In the genomic region with DNA sequence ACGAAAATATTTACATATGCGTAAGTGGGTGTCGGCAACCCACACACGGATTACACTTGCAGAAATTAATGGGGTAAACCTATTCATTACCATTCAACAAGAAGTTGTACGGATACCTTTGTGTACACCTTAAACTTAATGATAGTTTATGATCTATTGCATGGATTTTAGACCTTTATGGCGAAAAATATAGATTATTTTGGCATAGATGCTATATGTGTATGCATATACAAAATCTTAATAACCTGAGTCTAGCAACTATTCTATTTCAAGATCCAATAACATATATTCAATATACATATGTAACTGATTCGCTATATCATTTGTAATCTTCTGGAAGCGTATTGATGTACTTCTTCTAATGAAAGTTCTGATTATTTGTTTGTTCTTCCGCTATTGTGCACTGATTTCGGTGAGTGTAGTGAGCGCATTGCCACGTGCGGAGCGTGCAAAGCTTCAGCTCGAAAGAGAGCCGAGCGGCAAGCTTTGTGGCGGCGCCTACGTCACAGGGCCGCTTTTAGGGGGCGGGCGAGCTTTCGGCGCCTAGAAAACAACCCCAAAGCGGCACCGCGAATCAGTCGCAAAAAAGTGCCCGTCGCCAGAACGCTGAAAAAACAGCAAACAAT, we compare ENCODE assay signal across 4 fruit fly cellular contexts.
TF ChIP-seq lines count a peak whose summit lies in the region.

TSS of gene CG7378 (plus strand) at position 576 of the 626 bp plus-strand sequence.

- no peak for TF ChIP-seq CTCF in whole organism, embryonic (GFP tag; optimal IDR thresholded peaks at IDR 0.05; lab: Kevin White, UChicago)

TF ChIP-seq in whole organism, adult, 20 proteins besides CTCF, POLR2A, EP300 and RAD21:
- TF ChIP-seq CG7045 (GFP tag; optimal IDR thresholded peaks at IDR 0.05; lab: Kevin White, UChicago) (peak; percentile 34), cic (GFP tag; optimal IDR thresholded peaks at IDR 0.05; lab: Kevin White, UChicago) (peak; percentile 10), pad (GFP tag; optimal IDR thresholded peaks at IDR 0.05; lab: Kevin White, UChicago) (peak; percentile 32), kay (GFP tag; lab: Kevin White, UChicago; ENCODE audit: borderline replicate concordance) (no peak), toe (GFP tag; optimal IDR thresholded peaks at IDR 0.05; lab: Kevin White, UChicago) (peak; percentile 65), Hr96 (GFP tag; optimal IDR thresholded peaks at IDR 0.05; lab: Kevin White, UChicago) (peak; percentile 32), Mnt (GFP tag; optimal IDR thresholded peaks at IDR 0.05; lab: Kevin White, UChicago) (peak; percentile 76), CG14711 (tag; optimal IDR thresholded peaks at IDR 0.05; lab: Kevin White, UChicago) (no peak), cnc (optimal IDR thresholded peaks at IDR 0.05; lab: Kevin White, UChicago) (no peak), CG12768 (GFP tag; optimal IDR thresholded peaks at IDR 0.05; lab: Kevin White, UChicago) (peak; percentile 39), tj (GFP tag; optimal IDR thresholded peaks at IDR 0.05; lab: Kevin White, UChicago) (peak; percentile 34), CG1620 (GFP tag; optimal IDR thresholded peaks at IDR 0.05; lab: Kevin White, UChicago) (no peak), Crg-1 (GFP tag; optimal IDR thresholded peaks at IDR 0.05; lab: Kevin White, UChicago) (peak; percentile 4), bab1 (GFP tag; optimal IDR thresholded peaks at IDR 0.05; lab: Kevin White, UChicago) (no peak), CG5204 (GFP tag; optimal IDR thresholded peaks at IDR 0.05; lab: Kevin White, UChicago) (peak; percentile 55), ovo (GFP tag; optimal IDR thresholded peaks at IDR 0.05; lab: Kevin White, UChicago) (no peak), Clk (GFP tag; optimal IDR thresholded peaks at IDR 0.05; lab: Kevin White, UChicago) (no peak), CG33017 (tag; optimal IDR thresholded peaks at IDR 0.05; lab: Kevin White, UChicago) (no peak), CG11617 (GFP tag; optimal IDR thresholded peaks at IDR 0.05; lab: Kevin White, UChicago) (peak; percentile 71), CG7101 (tag; optimal IDR thresholded peaks at IDR 0.05; lab: Kevin White, UChicago) (peak; percentile 45)

TF ChIP-seq in whole organism, embryonic, 481 proteins besides CTCF, POLR2A, EP300 and RAD21 (continues in another document):
- TF ChIP-seq CG18619 (GFP tag; optimal IDR thresholded peaks at IDR 0.05; lab: Kevin White, UChicago) (peak; percentile 69), pzg (GFP tag; optimal IDR thresholded peaks at IDR 0.05; lab: Kevin White, UChicago) (no peak), D19B (GFP tag; optimal IDR thresholded peaks at IDR 0.05; lab: Kevin White, UChicago) (peak; percentile 61), CG9437 (GFP tag; optimal IDR thresholded peaks at IDR 0.05; lab: Kevin White, UChicago) (peak; percentile 48), caup (GFP tag; optimal IDR thresholded peaks at IDR 0.05; lab: Kevin White, UChicago; ENCODE audit: severe bottlenecking) (peak; percentile 40), CG15073 (GFP tag; optimal IDR thresholded peaks at IDR 0.05; lab: Kevin White, UChicago) (no peak), TFAM (GFP tag; optimal IDR thresholded peaks at IDR 0.05; lab: Kevin White, UChicago) (no peak), CG11504 (tag; optimal IDR thresholded peaks at IDR 0.05; lab: Kevin White, UChicago) (peak; percentile 71), CG12104 (GFP tag; optimal IDR thresholded peaks at IDR 0.05; lab: Kevin White, UChicago) (peak; percentile 33), gem (tag; optimal IDR thresholded peaks at IDR 0.05; lab: Kevin White, UChicago) (peak; percentile 29), Hr51 (GFP tag; optimal IDR thresholded peaks at IDR 0.05; lab: Kevin White, UChicago) (peak in 1 of 2 experiments; percentile 44), Hmr (GFP tag; optimal IDR thresholded peaks at IDR 0.05; lab: Kevin White, UChicago) (peak; percentile 64), phol (tag; optimal IDR thresholded peaks at IDR 0.05; lab: Kevin White, UChicago) (peak; percentile 14), ara (GFP tag; IDR thresholded peaks at IDR 0.05; lab: Robert Waterston, UW) (no peak), CG10979 (tag; optimal IDR thresholded peaks at IDR 0.05; lab: Kevin White, UChicago) (no peak), Antp (GFP tag; optimal IDR thresholded peaks at IDR 0.05; lab: Kevin White, UChicago) (peak; percentile 22), gro (GFP tag; optimal IDR thresholded peaks at IDR 0.05; lab: Kevin White, UChicago) (no peak), sug (tag; optimal IDR thresholded peaks at IDR 0.05; lab: Kevin White, UChicago) (peak; percentile 69), CG3281 (GFP tag; optimal IDR thresholded peaks at IDR 0.05; lab: Kevin White, UChicago) (peak; percentile 53), Dbx (GFP tag; IDR thresholded peaks at IDR 0.05; lab: Robert Waterston, UW) (0 out of 3 replicates have a peak, but pooled peaks have one; percentile 13), bab2 (GFP tag; optimal IDR thresholded peaks at IDR 0.05; lab: Kevin White, UChicago) (peak; percentile 25)

TF ChIP-seq in whole organism, prepupa, 60 proteins besides CTCF, POLR2A, EP300 and RAD21:
- no peak for TF ChIP-seq CG6276 (GFP tag; optimal IDR thresholded peaks at IDR 0.05; lab: Kevin White, UChicago)
- TF ChIP-seq Hr4 (GFP tag; optimal IDR thresholded peaks at IDR 0.05; lab: Kevin White, UChicago) = peak; percentile 35
- TF ChIP-seq CG34406 (GFP tag; optimal IDR thresholded peaks at IDR 0.05; lab: Kevin White, UChicago) = no peak
- no peak for TF ChIP-seq CG9139 (GFP tag; optimal IDR thresholded peaks at IDR 0.05; lab: Kevin White, UChicago)
- TF ChIP-seq eg (GFP tag; IDR thresholded peaks at IDR 0.05; lab: Robert Waterston, UW) = peak; percentile 5; the same call in 1 of the 3 replicates
- TF ChIP-seq vri (GFP tag; optimal IDR thresholded peaks at IDR 0.05; lab: Kevin White, UChicago) = no peak
- TF ChIP-seq CG11762 (GFP tag; optimal IDR thresholded peaks at IDR 0.05; lab: Kevin White, UChicago; ENCODE audit: insufficient read depth) = no peak
- TF ChIP-seq fd59A (GFP tag; optimal IDR thresholded peaks at IDR 0.05; lab: Kevin White, UChicago) = no peak
- peak; percentile 41 for TF ChIP-seq CG32006 (GFP tag; optimal IDR thresholded peaks at IDR 0.05; lab: Kevin White, UChicago)
- TF ChIP-seq Eip93F (GFP tag; optimal IDR thresholded peaks at IDR 0.05; lab: Kevin White, UChicago) = no peak
- TF ChIP-seq Eip78C (GFP tag; lab: Kevin White, UChicago) = peak; percentile 89
- TF ChIP-seq fkh (GFP tag; optimal IDR thresholded peaks at IDR 0.05; lab: Kevin White, UChicago) = peak; percentile 63

TF ChIP-seq in whole organism, wandering third instar larva, 38 proteins besides CTCF, POLR2A, EP300 and RAD21:
- no peak for TF ChIP-seq tai (GFP tag; optimal IDR thresholded peaks at IDR 0.05; lab: Kevin White, UChicago)
- no peak for TF ChIP-seq Vsx2 (GFP tag; optimal IDR thresholded peaks at IDR 0.05; lab: Kevin White, UChicago; ENCODE audit: partially characterized antibody)
- no peak for TF ChIP-seq Mio (GFP tag; optimal IDR thresholded peaks at IDR 0.05; lab: Kevin White, UChicago)
- TF ChIP-seq h (GFP tag; optimal IDR thresholded peaks at IDR 0.05; lab: Kevin White, UChicago) = no peak
- TF ChIP-seq sv (GFP tag; optimal IDR thresholded peaks at IDR 0.05; lab: Kevin White, UChicago) = peak; percentile 39
- no peak for TF ChIP-seq dmrt93B (GFP tag; optimal IDR thresholded peaks at IDR 0.05; lab: Kevin White, UChicago)
